Fruit fly (Drosophila melanogaster): Measurements from ENCODE around the gene CG4022.

CG4022 gene

dm6 chr3L:9441907-9442479 lies 31.4 kb upstream of the CG4022 start, which contains the start of the genes Bet3 and Nf-YA (continued):
- TF ChIP-seq chinmo (GFP tag; IDR thresholded peaks at IDR 0.05; ENCODE audit: partially characterized antibody) (0 out of 4 replicates have a peak, but pooled peaks have one; percentile 46), CG1602 (GFP tag; optimal IDR thresholded peaks at IDR 0.05) (peak; percentile 2), grn (GFP tag; optimal IDR thresholded peaks at IDR 0.05) (no peak), CG8478 (optimal IDR thresholded peaks at IDR 0.05) (no peak), CG6765 (GFP tag; optimal IDR thresholded peaks at IDR 0.05) (no peak), Gsc (GFP tag; IDR thresholded peaks at IDR 0.05) (no peak), sqz (GFP tag; optimal IDR thresholded peaks at IDR 0.05) (no peak), CG1832 (GFP tag; optimal IDR thresholded peaks at IDR 0.05) (no peak), CG8290 (GFP tag; optimal IDR thresholded peaks at IDR 0.05) (peak; percentile 80), CG8290 (tag; optimal IDR thresholded peaks at IDR 0.05) (peak in 1 of 2 experiments; percentile 73), CG11085 (GFP tag; IDR thresholded peaks at IDR 0.05) (peak; percentile 57; the same call in 1 of the 2 replicates), CG33557 (GFP tag; optimal IDR thresholded peaks at IDR 0.05) (no peak), tap (tag; optimal IDR thresholded peaks at IDR 0.05) (no peak), sisA (GFP tag; IDR thresholded peaks at IDR 0.05) (peak; percentile 71), zfh1 (GFP tag; IDR thresholded peaks at IDR 0.05) (no peak; the same call in 2 of the 3 replicates), ac (GFP tag; optimal IDR thresholded peaks at IDR 0.05) (no peak), Bgb (GFP tag; IDR thresholded peaks at IDR 0.05; ENCODE audit: partially characterized antibody) (peak; percentile 87), CG4730 (GFP tag; IDR thresholded peaks at IDR 0.05) (0 out of 2 replicates have a peak, but pooled peaks have one; percentile 19), CG4617 (GFP tag; optimal IDR thresholded peaks at IDR 0.05; ENCODE audit: borderline replicate concordance) (peak; percentile 90), ftz-f1 (GFP tag; optimal IDR thresholded peaks at IDR 0.05) (no peak), pan (optimal IDR thresholded peaks at IDR 0.05) (no peak), pan (GFP tag; optimal IDR thresholded peaks at IDR 0.05 in 1 of 2, IDR thresholded peaks at IDR 0.05 in 1 of 2) (no peak), chm (GFP tag; IDR thresholded peaks at IDR 0.05) (peak; percentile 53; the same call in 1 of the 2 replicates), CG4282 (GFP tag; optimal IDR thresholded peaks at IDR 0.05) (peak; percentile 30), en (GFP tag; optimal IDR thresholded peaks at IDR 0.05) (no peak), bbx (GFP tag; IDR thresholded peaks at IDR 0.05; ENCODE audit: partially characterized antibody) (peak; percentile 85), nerfin-2 (GFP tag; IDR thresholded peaks at IDR 0.05; ENCODE audit: partially characterized antibody) (peak; percentile 72), CG11093 (GFP tag; IDR thresholded peaks at IDR 0.05) (0 out of 3 replicates have a peak, but pooled peaks have one; percentile 17), fu2 (GFP tag; optimal IDR thresholded peaks at IDR 0.05) (peak; percentile 41), corto (GFP tag; optimal IDR thresholded peaks at IDR 0.05) (no peak), fd96Cb (tag; optimal IDR thresholded peaks at IDR 0.05) (peak; percentile 29), ATbp (GFP tag; optimal IDR thresholded peaks at IDR 0.05) (no peak), kay (GFP tag; optimal IDR thresholded peaks at IDR 0.05) (no peak), Kr (GFP tag; optimal IDR thresholded peaks at IDR 0.05) (no peak), CG6689 (GFP tag; IDR thresholded peaks at IDR 0.05) (no peak), sr (GFP tag; IDR thresholded peaks at IDR 0.05) (no peak), Xrp1 (GFP tag; IDR thresholded peaks at IDR 0.05) (peak; percentile 37; the same call in 1 of the 2 replicates), grau (tag; optimal IDR thresholded peaks at IDR 0.05) (peak; percentile 34), CG42726 (GFP tag; IDR thresholded peaks at IDR 0.05; ENCODE audit: partially characterized antibody) (peak; percentile 86), CG12391 (tag; optimal IDR thresholded peaks at IDR 0.05) (peak; percentile 71), CG15269 (tag; optimal IDR thresholded peaks at IDR 0.05) (peak; percentile 39), CG17612 (GFP tag; IDR thresholded peaks at IDR 0.05) (peak; percentile 43), Oli (tag; optimal IDR thresholded peaks at IDR 0.05) (no peak), nom (GFP tag; optimal IDR thresholded peaks at IDR 0.05) (no peak), CG10321 (GFP tag; IDR thresholded peaks at IDR 0.05) (no peak), GATAe (GFP tag; conservative IDR thresholded peaks at IDR 0.05) (no peak), CG10431 (GFP tag; optimal IDR thresholded peaks at IDR 0.05) (peak; percentile 8), CG2116 (GFP tag; optimal IDR thresholded peaks at IDR 0.05) (peak; percentile 96), unpg (GFP tag; optimal IDR thresholded peaks at IDR 0.05) (no peak), CG14050 (GFP tag; IDR thresholded peaks at IDR 0.05) (no peak; the same call in 2 of the 3 replicates), NK7.1 (GFP tag; optimal IDR thresholded peaks at IDR 0.05) (no peak)

Data from whole organism, embryonic.